Worm (Caenorhabditis elegans) whole organism, midembryonic: ENCODE data around the gene cutl-25.

Experiments
- klf-2 ChIP-seq: fragments of 200-800 bp; sonication (Bioruptor generic); conservative IDR thresholded peaks from 2 replicates; pipeline ENCODE4 v1.3.6; 2022; ENCODE audit warnings: missing genetic modification reagents, missing genetic modification characterization, missing compliant biosample characterization
- ztf-23 ChIP-seq: fragments of 200-800 bp; sonication (Bioruptor generic); IDR thresholded peaks from 2 replicates; pipeline ENCODE4 v1.3.6; 2022; ENCODE audit warnings: missing genetic modification reagents, missing genetic modification characterization, missing compliant biosample characterization

- TF ChIP-seq ztf-23 (GFP tag; lab: Robert Waterston, UW) (no peak), klf-2 (GFP tag; lab: Robert Waterston, UW) (no peak)
Observed at ce11 chrIII:3047040-3047439, at the start of gene cutl-25.
